Worm (Caenorhabditis elegans): ENCODE data around the gene col-117.
A peak's percentile ranks its signal among the peaks of the same experiment; 100 is the strongest.

col-117 gene

ce11 chrIV:8826606-8827000 lies 2.6 kb upstream of the col-117 start:
- TF ChIP-seq pha-4 (tag; optimal IDR thresholded peaks at IDR 0.05) = no peak
- no peak for TF ChIP-seq lim-6 (tag; optimal IDR thresholded peaks at IDR 0.05)
- no peak for TF ChIP-seq zip-5 (tag; optimal IDR thresholded peaks at IDR 0.05)
- TF ChIP-seq hlh-30 (tag; optimal IDR thresholded peaks at IDR 0.05; ENCODE audit: insufficient read depth) = no peak
- TF ChIP-seq ceh-22 (tag; optimal IDR thresholded peaks at IDR 0.05) = no peak
- TF ChIP-seq ceh-48 (tag; optimal IDR thresholded peaks at IDR 0.05) = peak; percentile 88

ce11 chrIV:8825997-8826605 lies 2.1 kb upstream of the col-117 start:
- TF ChIP-seq fax-1 (tag; optimal IDR thresholded peaks at IDR 0.05) (no peak), ceh-48 (tag; optimal IDR thresholded peaks at IDR 0.05) (no peak), rnt-1 (tag; optimal IDR thresholded peaks at IDR 0.05) (no peak), pha-4 (tag; optimal IDR thresholded peaks at IDR 0.05) (no peak), che-1 (tag; optimal IDR thresholded peaks at IDR 0.05) (no peak), ahr-1 (tag; optimal IDR thresholded peaks at IDR 0.05) (no peak), ceh-18 (tag; optimal IDR thresholded peaks at IDR 0.05) (no peak), C38D4.7 (GFP tag; optimal IDR thresholded peaks at IDR 0.05) (no peak), madf-2 (tag; optimal IDR thresholded peaks at IDR 0.05) (no peak), hlh-13 (GFP tag; optimal IDR thresholded peaks at IDR 0.05) (no peak), ceh-2 (tag; optimal IDR thresholded peaks at IDR 0.05) (no peak), ceh-19 (GFP tag; optimal IDR thresholded peaks at IDR 0.05) (no peak)

- no peak for TF ChIP-seq ets-4 (tag; optimal IDR thresholded peaks at IDR 0.05)
- no peak for TF ChIP-seq pqm-1 (tag; optimal IDR thresholded peaks at IDR 0.05)
- no peak for TF ChIP-seq fkh-10 (GFP tag; optimal IDR thresholded peaks at IDR 0.05)
- no peak for TF ChIP-seq zip-5 (tag; optimal IDR thresholded peaks at IDR 0.05)
- no peak for TF ChIP-seq K02D7.2 (tag; optimal IDR thresholded peaks at IDR 0.05)
- TF ChIP-seq ceh-48 (tag; optimal IDR thresholded peaks at IDR 0.05) = no peak
- no peak for TF ChIP-seq madf-2 (tag; optimal IDR thresholded peaks at IDR 0.05)
- no peak for TF ChIP-seq hlh-30 (tag; optimal IDR thresholded peaks at IDR 0.05; ENCODE audit: insufficient read depth)
- no peak for TF ChIP-seq ceh-30 (tag; optimal IDR thresholded peaks at IDR 0.05)
- TF ChIP-seq nhr-11 (tag; optimal IDR thresholded peaks at IDR 0.05) = no peak
- TF ChIP-seq sox-4 (tag; optimal IDR thresholded peaks at IDR 0.05) = no peak
- TF ChIP-seq ref-2 (tag; optimal IDR thresholded peaks at IDR 0.05) = no peak
- no peak for TF ChIP-seq ceh-19 (GFP tag; optimal IDR thresholded peaks at IDR 0.05)
- no peak for TF ChIP-seq ztf-16 (tag; optimal IDR thresholded peaks at IDR 0.05)
- no peak for TF ChIP-seq pax-1 (tag; optimal IDR thresholded peaks at IDR 0.05)
Measured at ce11 chrIV:8822598-8822997, 1.4 kb downstream of the col-117 start.

- no peak for TF ChIP-seq mec-3 (tag; optimal IDR thresholded peaks at IDR 0.05; ENCODE audit: borderline replicate concordance)
- TF ChIP-seq sox-4 (tag; optimal IDR thresholded peaks at IDR 0.05) = no peak
- TF ChIP-seq pqm-1 (tag; optimal IDR thresholded peaks at IDR 0.05) = no peak
- TF ChIP-seq hlh-6 (tag; optimal IDR thresholded peaks at IDR 0.05) = no peak
- TF ChIP-seq unc-3 (GFP tag; conservative IDR thresholded peaks at IDR 0.05) = no peak
- no peak for TF ChIP-seq unc-3 (tag; optimal IDR thresholded peaks at IDR 0.05)
Measured at ce11 chrIV:8821147-8821546, 2.8 kb downstream of the col-117 start, which contains the start of gene T28C6.5. T28C6.5 (plus strand) TSS chrIV:8821447.

ce11 chrIV:8820041-8820440 lies 4.0 kb downstream of the col-117 start, which contains the start of gene T28C6.3:
T28C6.3 (plus strand) TSS chrIV:8820341.
- TF ChIP-seq madf-2 (tag; optimal IDR thresholded peaks at IDR 0.05) = no peak
- no peak for TF ChIP-seq hlh-15 (tag; optimal IDR thresholded peaks at IDR 0.05)
- TF ChIP-seq ama-1 (optimal IDR thresholded peaks at IDR 0.05) = no peak
- TF ChIP-seq unc-55 (GFP tag; optimal IDR thresholded peaks at IDR 0.05) = no peak
- TF ChIP-seq ceh-48 (tag; optimal IDR thresholded peaks at IDR 0.05) = no peak
- no peak for TF ChIP-seq ttx-3 (tag; optimal IDR thresholded peaks at IDR 0.05)
- no peak for TF ChIP-seq T23F11.4 (GFP tag; optimal IDR thresholded peaks at IDR 0.05)
- TF ChIP-seq nfya-1 (tag; optimal IDR thresholded peaks at IDR 0.05) = no peak
- no peak for TF ChIP-seq fkh-10 (GFP tag; optimal IDR thresholded peaks at IDR 0.05)
- TF ChIP-seq pat-9 (tag; optimal IDR thresholded peaks at IDR 0.05) = no peak
- TF ChIP-seq npax-4 (tag; optimal IDR thresholded peaks at IDR 0.05) = no peak
- no peak for TF ChIP-seq Y22D7AL.16 (tag; optimal IDR thresholded peaks at IDR 0.05)
- no peak for TF ChIP-seq pha-4 (tag; optimal IDR thresholded peaks at IDR 0.05)
- TF ChIP-seq hlh-30 (tag; optimal IDR thresholded peaks at IDR 0.05; ENCODE audit: insufficient read depth) = no peak
- TF ChIP-seq K09A11.1 (tag; optimal IDR thresholded peaks at IDR 0.05; ENCODE audit: insufficient read depth) = no peak
- no peak for TF ChIP-seq sdc-2 (tag; optimal IDR thresholded peaks at IDR 0.05)
- TF ChIP-seq ceh-2 (tag; optimal IDR thresholded peaks at IDR 0.05) = no peak
- TF ChIP-seq pqm-1 (tag; optimal IDR thresholded peaks at IDR 0.05) = no peak

Data from whole organism, late embryonic.